Worm (Caenorhabditis elegans): ENCODE data around the gene F45E6.1.
A peak's percentile ranks its signal among the peaks of the same experiment; 100 is the strongest.

The F45E6.1 gene

ce11 chrX:12451258-12451657 is 26.0 kb downstream of the F45E6.1 start:
- TF ChIP-seq egl-27 (tag; optimal IDR thresholded peaks at IDR 0.05), result no peak
- no peak for TF ChIP-seq ceh-82 (tag; optimal IDR thresholded peaks at IDR 0.05)
- TF ChIP-seq ZK546.5 (tag; optimal IDR thresholded peaks at IDR 0.05), result no peak
- TF ChIP-seq unc-39 (tag; optimal IDR thresholded peaks at IDR 0.05), result no peak
- TF ChIP-seq ztf-4 (tag; optimal IDR thresholded peaks at IDR 0.05), result no peak

- peak; percentile 9 for TF ChIP-seq nhr-25 (tag; optimal IDR thresholded peaks at IDR 0.05)
- peak; percentile 33 for TF ChIP-seq fos-1 (tag; optimal IDR thresholded peaks at IDR 0.05)
- TF ChIP-seq nhr-237 (tag; optimal IDR thresholded peaks at IDR 0.05), result no peak
Observed at ce11 chrX:12449262-12449942, 27.8 kb downstream of the F45E6.1 start, which contains the start of gene T18D3.6. T18D3.6 (plus strand) TSS chrX:12449892.

ce11 chrX:12446572-12446971 is 30.7 kb downstream of the F45E6.1 start:
- TF ChIP-seq mab-5 (tag; optimal IDR thresholded peaks at IDR 0.05), result no peak
- peak; percentile 43 for TF ChIP-seq sma-9 (GFP tag; optimal IDR thresholded peaks at IDR 0.05)
- TF ChIP-seq sma-9 (tag; optimal IDR thresholded peaks at IDR 0.05), result no peak
- TF ChIP-seq fos-1 (tag; optimal IDR thresholded peaks at IDR 0.05), result peak; percentile 44
- no peak for TF ChIP-seq mdl-1 (tag; optimal IDR thresholded peaks at IDR 0.05)

ce11 chrX:12444423-12444822 is 32.8 kb downstream of the F45E6.1 start:
- no peak for TF ChIP-seq egl-27 (tag; optimal IDR thresholded peaks at IDR 0.05)
- TF ChIP-seq C34F6.9 (tag; optimal IDR thresholded peaks at IDR 0.05), result peak; percentile 21

- peak; percentile 1 for TF ChIP-seq unc-55 (GFP tag; optimal IDR thresholded peaks at IDR 0.05)
- TF ChIP-seq dmd-4 (tag; optimal IDR thresholded peaks at IDR 0.05), result no peak
- TF ChIP-seq ztf-4 (tag; optimal IDR thresholded peaks at IDR 0.05), result no peak
- TF ChIP-seq F13H6.1 (tag; optimal IDR thresholded peaks at IDR 0.05), result peak; percentile 3
- no peak for TF ChIP-seq nhr-237 (tag; optimal IDR thresholded peaks at IDR 0.05)
Observed at ce11 chrX:12439998-12440722, 37.1 kb downstream of the F45E6.1 start.

- TF ChIP-seq ztf-11 (tag; optimal IDR thresholded peaks at IDR 0.05) (no peak), Y55F3AM.14 (GFP tag; optimal IDR thresholded peaks at IDR 0.05) (no peak), alr-1 (tag; optimal IDR thresholded peaks at IDR 0.05) (no peak), lin-13 (GFP tag; optimal IDR thresholded peaks at IDR 0.05) (no peak)
Observed at ce11 chrX:12438266-12438665, 39.0 kb downstream of the F45E6.1 start.

ce11 chrX:12436486-12436885 is 40.8 kb downstream of the F45E6.1 start:
- no peak for TF ChIP-seq crh-2 (tag; optimal IDR thresholded peaks at IDR 0.05)
- no peak for TF ChIP-seq nhr-11 (tag; optimal IDR thresholded peaks at IDR 0.05)
- TF ChIP-seq mdl-1 (tag; optimal IDR thresholded peaks at IDR 0.05), result no peak
- TF ChIP-seq lin-13 (GFP tag; optimal IDR thresholded peaks at IDR 0.05), result no peak
- no peak for TF ChIP-seq nhr-21 (tag; optimal IDR thresholded peaks at IDR 0.05)
- TF ChIP-seq unc-62 (GFP tag; optimal IDR thresholded peaks at IDR 0.05), result no peak
- no peak for TF ChIP-seq nhr-23 (tag; optimal IDR thresholded peaks at IDR 0.05)
- TF ChIP-seq nhr-77 (tag; optimal IDR thresholded peaks at IDR 0.05), result no peak
- TF ChIP-seq unc-39 (tag; optimal IDR thresholded peaks at IDR 0.05), result no peak
- no peak for TF ChIP-seq ztf-1 (GFP tag; conservative IDR thresholded peaks at IDR 0.05)
- no peak for TF ChIP-seq ceh-82 (tag; optimal IDR thresholded peaks at IDR 0.05)
- no peak for TF ChIP-seq snpc-4 (tag; optimal IDR thresholded peaks at IDR 0.05)
- TF ChIP-seq elt-3 (tag; optimal IDR thresholded peaks at IDR 0.05), result no peak
- TF ChIP-seq nhr-129 (tag; optimal IDR thresholded peaks at IDR 0.05), result no peak
- no peak for TF ChIP-seq mab-5 (tag; optimal IDR thresholded peaks at IDR 0.05)
- TF ChIP-seq ceh-16 (tag; optimal IDR thresholded peaks at IDR 0.05), result no peak
- no peak for TF ChIP-seq nhr-6 (tag; optimal IDR thresholded peaks at IDR 0.05)
- no peak for TF ChIP-seq gmeb-1 (tag; optimal IDR thresholded peaks at IDR 0.05)

All from whole organism, L2 larva.